Fruit fly (Drosophila melanogaster) whole organism, wandering third instar larva: ENCODE results near the gene olf413.

Experiments used
- Abd-B ChIP-seq: fragments of >200 bp; optimal IDR thresholded peaks from 2 replicates; lab custom pipeline; 2017; ENCODE audit warnings: missing biosample characterization, missing genetic modification characterization
- CrebA ChIP-seq: fragments of 200-800 bp; sonication (Bioruptor generic); optimal IDR thresholded peaks from 2 replicates; lab custom pipeline; 2016; ENCODE audit warnings: missing biosample characterization, mild to moderate bottlenecking, missing genetic modification characterization, borderline replicate concordance
- Dfd ChIP-seq: fragments of >200 bp; optimal IDR thresholded peaks from 2 replicates; lab custom pipeline; 2017; ENCODE audit warnings: missing biosample characterization, missing genetic modification characterization
- Dif ChIP-seq: fragments of 200-275, 200-300 bp; sonication (Bioruptor generic); optimal IDR thresholded peaks from 2 replicates; lab custom pipeline; 2018; ENCODE audit warnings: missing biosample characterization, missing genetic modification characterization; ENCODE audit not compliant: partially characterized antibody
- GATAd ChIP-seq: sonication (Bioruptor generic); optimal IDR thresholded peaks from 2 replicates; lab custom pipeline; 2016; ENCODE audit warnings: missing biosample characterization, missing genetic modification characterization
- HLH106 ChIP-seq: fragments of 200-800 bp; optimal IDR thresholded peaks from 3 replicates; lab custom pipeline; 2019; ENCODE audit warnings: missing biosample characterization, mild to moderate bottlenecking, missing genetic modification characterization, moderate library complexity
- Hnf4 ChIP-seq: fragments of 200-800 bp; sonication (Bioruptor generic); optimal IDR thresholded peaks from 2 replicates; lab custom pipeline; 2016; ENCODE audit warnings: missing biosample characterization, mild to moderate bottlenecking, missing genetic modification characterization
- Hr78 ChIP-seq: fragments of >200 bp; optimal IDR thresholded peaks from 2 replicates; lab custom pipeline; 2017; ENCODE audit warnings: missing biosample characterization, missing genetic modification characterization
- Hr83 ChIP-seq: fragments of 200-300 bp; sonication (Bioruptor generic); optimal IDR thresholded peaks from 2 replicates; lab custom pipeline; 2016; ENCODE audit warnings: missing biosample characterization, mild to moderate bottlenecking, missing genetic modification characterization, moderate library complexity; ENCODE audit not compliant: poor library complexity, severe bottlenecking
- Rel ChIP-seq, 2 experiments: fragments of 200-800 bp; sonication (Bioruptor generic) in 1 of 2; optimal IDR thresholded peaks; 2 replicates in 1 of 2; 3 replicates in 1 of 2; lab custom pipeline; 2016 to 2019; ENCODE audit warnings: mild to moderate bottlenecking in 2 of 2, missing biosample characterization in 2 of 2, missing genetic modification characterization in 2 of 2, moderate library complexity in 1 of 2
- Vsx2 ChIP-seq: fragments of 200-300, 225-300 bp; sonication (Bioruptor generic); optimal IDR thresholded peaks from 2 replicates; lab custom pipeline; 2018; ENCODE audit warnings: missing biosample characterization, missing genetic modification characterization; ENCODE audit not compliant: partially characterized antibody
- br ChIP-seq: fragments of 200-800 bp; sonication (Bioruptor generic); optimal IDR thresholded peaks from 2 replicates; lab custom pipeline; 2016; ENCODE audit warnings: missing biosample characterization, missing genetic modification characterization
- dl ChIP-seq, 2 experiments: fragments of 175-275, 200-275 bp in 1 of 2; fragments of 200-275 bp in 1 of 2; sonication (Bioruptor generic); optimal IDR thresholded peaks; lab custom pipeline; 2018; ENCODE audit warnings: mild to moderate bottlenecking in 2 of 2, missing biosample characterization in 2 of 2, missing genetic modification characterization in 2 of 2, moderate library complexity in 2 of 2; ENCODE audit not compliant: partially characterized antibody in 2 of 2, insufficient read depth in 1 of 2
- dmrt93B ChIP-seq: fragments of 200-800 bp; sonication (Bioruptor generic); optimal IDR thresholded peaks from 2 replicates; lab custom pipeline; 2018; ENCODE audit warnings: missing biosample characterization, mild to moderate bottlenecking, missing genetic modification characterization
- ey ChIP-seq: fragments of 200-800 bp; sonication (Bioruptor generic); optimal IDR thresholded peaks from 2 replicates; lab custom pipeline; 2016; ENCODE audit warnings: missing biosample characterization, missing genetic modification characterization
- foxo ChIP-seq, 2 experiments: fragments of 200-800 bp; sonication (Bioruptor generic); optimal IDR thresholded peaks; 2 replicates in 1 of 2; 3 replicates in 1 of 2; lab custom pipeline; 2016 to 2017; ENCODE audit warnings: missing biosample characterization in 2 of 2, missing genetic modification characterization in 2 of 2
- fru ChIP-seq: fragments of 200-800 bp; sonication (Bioruptor generic); optimal IDR thresholded peaks from 3 replicates; lab custom pipeline; 2016; ENCODE audit warnings: missing biosample characterization, mild to moderate bottlenecking, missing genetic modification characterization
- h ChIP-seq: fragments of 200-800 bp; sonication (Bioruptor generic); optimal IDR thresholded peaks from 3 replicates; lab custom pipeline; 2016; ENCODE audit warnings: missing biosample characterization, mild to moderate bottlenecking, missing genetic modification characterization
- jim ChIP-seq: fragments of 175-275, 200-325 bp; sonication (Bioruptor generic); optimal IDR thresholded peaks from 2 replicates; lab custom pipeline; 2016; ENCODE audit warnings: missing biosample characterization, mild to moderate bottlenecking, missing genetic modification characterization
- lola ChIP-seq: fragments of >200 bp; optimal IDR thresholded peaks from 2 replicates; lab custom pipeline; 2017; ENCODE audit warnings: missing biosample characterization, missing genetic modification characterization
- rgr ChIP-seq: fragments of 200-800 bp; sonication (Bioruptor generic); optimal IDR thresholded peaks from 3 replicates; lab custom pipeline; 2016; ENCODE audit warnings: missing biosample characterization, mild to moderate bottlenecking, missing genetic modification characterization
- sage ChIP-seq: fragments of 200-800 bp; sonication (Bioruptor generic); optimal IDR thresholded peaks from 2 replicates; lab custom pipeline; 2016; ENCODE audit warnings: missing biosample characterization, mild to moderate bottlenecking, missing genetic modification characterization
- sv ChIP-seq: fragments of 200-800 bp; sonication (Bioruptor generic); optimal IDR thresholded peaks from 3 replicates; lab custom pipeline; 2016; ENCODE audit warnings: missing biosample characterization, missing genetic modification characterization
- tai ChIP-seq: sonication (Bioruptor generic); optimal IDR thresholded peaks from 2 replicates; lab custom pipeline; 2016; ENCODE audit warnings: missing biosample characterization, missing genetic modification characterization
- usp ChIP-seq: fragments of >200 bp; optimal IDR thresholded peaks from 2 replicates; lab custom pipeline; 2017; ENCODE audit warnings: missing biosample characterization, missing genetic modification characterization
- woc ChIP-seq: sonication (Bioruptor generic); optimal IDR thresholded peaks from 2 replicates; lab custom pipeline; 2016; ENCODE audit warnings: missing biosample characterization, mild to moderate bottlenecking, missing genetic modification characterization

Gene olf413

dm6 chr3L:22161872-22162271 is 26.0 kb downstream of the olf413 start:
- peak; percentile 81 for TF ChIP-seq Vsx2 (GFP tag; lab: Kevin White, UChicago)
- no peak for TF ChIP-seq sv (GFP tag; lab: Kevin White, UChicago)

- TF ChIP-seq Vsx2 (GFP tag; lab: Kevin White, UChicago): no peak
- no peak for TF ChIP-seq sage
- TF ChIP-seq Hr78: no peak
- TF ChIP-seq dmrt93B (GFP tag; lab: Kevin White, UChicago): no peak
- no peak for TF ChIP-seq dl (GFP tag; optimal IDR thresholded peaks at IDR 0.05; lab: Kevin White, UChicago; ENCODE audit: insufficient read depth in 1 of 2, partially characterized antibody in 2 of 2)
- TF ChIP-seq Rel (GFP tag; optimal IDR thresholded peaks at IDR 0.05; lab: Kevin White, UChicago): no peak
- TF ChIP-seq Rel (tag; optimal IDR thresholded peaks at IDR 0.05; lab: Kevin White, UChicago): no peak
- TF ChIP-seq Dif (GFP tag; lab: Kevin White, UChicago): no peak
- no peak for TF ChIP-seq ey (GFP tag; lab: Kevin White, UChicago)
- TF ChIP-seq Abd-B (GFP tag; lab: Kevin White, UChicago): no peak
- TF ChIP-seq rgr (GFP tag; lab: Kevin White, UChicago): peak; percentile 3
- TF ChIP-seq jim (GFP tag; lab: Kevin White, UChicago): no peak
- no peak for TF ChIP-seq Hr83 (GFP tag; lab: Kevin White, UChicago)
- peak; percentile 18 for TF ChIP-seq fru
- no peak for TF ChIP-seq woc (GFP tag; lab: Kevin White, UChicago)
- TF ChIP-seq lola (GFP tag; lab: Kevin White, UChicago): no peak
- TF ChIP-seq CrebA (GFP tag; lab: Kevin White, UChicago): no peak
- no peak for TF ChIP-seq foxo (GFP tag; optimal IDR thresholded peaks at IDR 0.05; lab: Kevin White, UChicago)
- TF ChIP-seq h (GFP tag; lab: Kevin White, UChicago): peak; percentile 0
- no peak for TF ChIP-seq HLH106 (tag; lab: Kevin White, UChicago)
- TF ChIP-seq Hnf4 (GFP tag; lab: Kevin White, UChicago): no peak
- TF ChIP-seq tai (GFP tag; lab: Kevin White, UChicago): no peak
These were observed 26.7 kb downstream of the olf413 start for dm6 chr3L:22162555-22162954.

- TF ChIP-seq Dfd (GFP tag; lab: Kevin White, UChicago): no peak
- TF ChIP-seq GATAd (GFP tag; lab: Kevin White, UChicago): no peak
- TF ChIP-seq, all 38 proteins: peak for 0
These were observed 27.8 kb downstream of the olf413 start for dm6 chr3L:22163712-22164111.

- no peak for TF ChIP-seq foxo (GFP tag; optimal IDR thresholded peaks at IDR 0.05; lab: Kevin White, UChicago)
- TF ChIP-seq, all 38 proteins: peak for 0
These were observed 39.9 kb downstream of the olf413 start for dm6 chr3L:22175562-22176462.

- TF ChIP-seq jim (GFP tag; lab: Kevin White, UChicago) (no peak), CrebA (GFP tag; lab: Kevin White, UChicago) (peak; percentile 4)
These were observed 40.9 kb downstream of the olf413 start for dm6 chr3L:22176647-22177295.

DNA sequence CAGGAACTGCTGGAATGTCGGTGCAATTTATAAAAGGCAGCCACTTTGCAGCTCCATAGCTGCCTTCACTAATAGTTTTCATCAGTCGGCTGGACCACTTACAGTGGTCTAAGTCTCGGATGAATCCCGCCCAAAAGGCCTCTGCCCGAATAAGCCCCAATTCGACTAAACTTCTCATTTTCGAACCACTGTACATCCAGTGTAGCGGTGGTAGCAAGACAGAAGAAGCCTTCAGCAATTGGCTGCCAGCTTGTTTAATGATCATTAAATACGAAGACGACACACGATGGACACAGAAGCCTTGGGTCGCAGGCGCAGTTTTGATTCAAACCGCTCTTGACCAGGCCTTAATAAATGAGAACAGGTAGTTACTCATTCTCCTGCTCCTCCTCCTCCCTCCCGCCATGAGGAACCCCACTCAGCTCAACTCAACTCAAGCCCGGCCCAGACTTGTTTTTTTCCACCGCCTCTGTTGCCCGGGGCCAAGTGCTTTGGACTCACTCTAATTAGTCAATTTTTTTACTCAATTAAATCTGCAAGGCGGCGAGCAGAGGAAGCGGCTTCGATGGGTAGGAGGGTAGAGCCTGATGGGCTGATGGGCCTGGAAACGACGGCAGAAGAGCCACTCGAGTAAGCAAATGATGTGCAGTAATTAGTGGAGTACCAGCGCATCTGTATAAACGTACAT is 43.3 kb downstream of the olf413 start:
- no peak for TF ChIP-seq Hnf4 (GFP tag; lab: Kevin White, UChicago)
- no peak for TF ChIP-seq dl (GFP tag; optimal IDR thresholded peaks at IDR 0.05; lab: Kevin White, UChicago; ENCODE audit: insufficient read depth in 1 of 2, partially characterized antibody in 2 of 2)
- TF ChIP-seq Vsx2 (GFP tag; lab: Kevin White, UChicago): peak; percentile 75
- no peak for TF ChIP-seq br (GFP tag; lab: Kevin White, UChicago)
- TF ChIP-seq usp: no peak
- TF ChIP-seq Abd-B (GFP tag; lab: Kevin White, UChicago): no peak
- TF ChIP-seq rgr (GFP tag; lab: Kevin White, UChicago): no peak
- no peak for TF ChIP-seq CrebA (GFP tag; lab: Kevin White, UChicago)
- peak; percentile 63 for TF ChIP-seq woc (GFP tag; lab: Kevin White, UChicago)
